Fruit fly (Drosophila melanogaster): ENCODE data around the gene GstD2.

Gene GstD2

dm6 chr3R:12402935-12403334 lies 31.2 kb downstream of the GstD2 start (continued):
- TF ChIP-seq Bdp1 (GFP tag; optimal IDR thresholded peaks at IDR 0.05) (peak; percentile 86), CG15269 (tag; optimal IDR thresholded peaks at IDR 0.05) (peak; percentile 98), PHDP (tag; optimal IDR thresholded peaks at IDR 0.05) (peak; percentile 99), TFAM (GFP tag; optimal IDR thresholded peaks at IDR 0.05) (peak; percentile 94), Fer3 (tag; optimal IDR thresholded peaks at IDR 0.05) (peak; percentile 99), HLHmδ (GFP tag; optimal IDR thresholded peaks at IDR 0.05) (no peak), Taf1 (GFP tag; IDR thresholded peaks at IDR 0.05) (peak; percentile 92), hkb (optimal IDR thresholded peaks at IDR 0.05) (no peak), hkb (GFP tag; IDR thresholded peaks at IDR 0.05) (peak; percentile 99), pfk (GFP tag; optimal IDR thresholded peaks at IDR 0.05) (peak; percentile 76), CG1603 (tag; optimal IDR thresholded peaks at IDR 0.05) (peak; percentile 97), Nf-YC (tag; optimal IDR thresholded peaks at IDR 0.05) (peak; percentile 92), CG6791 (GFP tag; IDR thresholded peaks at IDR 0.05; ENCODE audit: partially characterized antibody) (no peak), CG8089 (GFP tag; optimal IDR thresholded peaks at IDR 0.05) (peak; percentile 88), CG1832 (GFP tag; optimal IDR thresholded peaks at IDR 0.05) (no peak), CG6689 (GFP tag; IDR thresholded peaks at IDR 0.05) (peak; percentile 97), CG13624 (GFP tag; optimal IDR thresholded peaks at IDR 0.05) (peak; percentile 96), CG10462 (GFP tag; optimal IDR thresholded peaks at IDR 0.05) (peak; percentile 93), Gug (GFP tag; IDR thresholded peaks at IDR 0.05) (peak; percentile 64; the same call in 2 of the 4 replicates), Fer1 (GFP tag; optimal IDR thresholded peaks at IDR 0.05) (peak; percentile 98), Fer2 (tag; optimal IDR thresholded peaks at IDR 0.05) (peak; percentile 97), grn (GFP tag; optimal IDR thresholded peaks at IDR 0.05) (peak; percentile 98), dysf (GFP tag; IDR thresholded peaks at IDR 0.05) (peak; percentile 97), fd3F (GFP tag; optimal IDR thresholded peaks at IDR 0.05) (peak; percentile 95), Dbx (GFP tag; IDR thresholded peaks at IDR 0.05) (peak; percentile 99), CG13287 (GFP tag; IDR thresholded peaks at IDR 0.05; ENCODE audit: partially characterized antibody) (peak; percentile 71; the same call in 1 of the 2 replicates), ara (GFP tag; IDR thresholded peaks at IDR 0.05) (peak; percentile 99), lbe (GFP tag; optimal IDR thresholded peaks at IDR 0.05) (peak; percentile 97), CG6683 (GFP tag; optimal IDR thresholded peaks at IDR 0.05) (peak; percentile 98), CG8944 (GFP tag; optimal IDR thresholded peaks at IDR 0.05) (peak; percentile 87), peb (GFP tag; IDR thresholded peaks at IDR 0.05) (peak; percentile 92), crp (GFP tag; optimal IDR thresholded peaks at IDR 0.05) (peak in 1 of 2 experiments; percentile 67), Doc3 (GFP tag; IDR thresholded peaks at IDR 0.05; ENCODE audit: partially characterized antibody) (0 out of 3 replicates have a peak, but pooled peaks have one; percentile 44), nerfin-1 (tag; optimal IDR thresholded peaks at IDR 0.05) (peak; percentile 98), CG7556 (GFP tag; optimal IDR thresholded peaks at IDR 0.05) (peak; percentile 95), dimm (GFP tag; IDR thresholded peaks at IDR 0.05) (peak; percentile 86), CG5953 (GFP tag; IDR thresholded peaks at IDR 0.05) (peak; percentile 94), MESR4 (GFP tag; optimal IDR thresholded peaks at IDR 0.05) (peak; percentile 73), CG10431 (GFP tag; optimal IDR thresholded peaks at IDR 0.05) (peak; percentile 93), lola (GFP tag; optimal IDR thresholded peaks at IDR 0.05) (peak in 1 of 3 experiments; percentile 99), CG4730 (GFP tag; IDR thresholded peaks at IDR 0.05) (peak; percentile 86), tup (GFP tag; optimal IDR thresholded peaks at IDR 0.05) (peak; percentile 92), dm (GFP tag; optimal IDR thresholded peaks at IDR 0.05) (peak; percentile 85), aop (GFP tag; IDR thresholded peaks at IDR 0.05) (peak; percentile 90), croc (GFP tag; conservative IDR thresholded peaks at IDR 0.05) (peak; percentile 91), CG14014 (GFP tag; IDR thresholded peaks at IDR 0.05) (peak; percentile 97), YL-1 (GFP tag; optimal IDR thresholded peaks at IDR 0.05) (peak; percentile 91), Deaf1 (tag; optimal IDR thresholded peaks at IDR 0.05) (peak; percentile 91), cato (GFP tag; optimal IDR thresholded peaks at IDR 0.05; ENCODE audit: borderline replicate concordance) (peak; percentile 94), CG10274 (GFP tag; optimal IDR thresholded peaks at IDR 0.05) (peak; percentile 95)

Measured in whole organism, embryonic.